Worm (Caenorhabditis elegans) whole organism, L3 larva: ENCODE data around the gene srx-56.

Source experiments
- R02D3.7 ChIP-seq: fragments of 150-350 bp; optimal IDR thresholded peaks from 2 replicates; lab custom pipeline; 2014; ENCODE audit warnings: missing biosample characterization, missing genetic modification characterization
- ZK546.5 ChIP-seq: sonication (generic microtip); optimal IDR thresholded peaks from 2 replicates; lab custom pipeline; 2017; ENCODE audit warnings: missing biosample characterization, missing genetic modification characterization
- aly-2 ChIP-seq: fragments of 150-350 bp; optimal IDR thresholded peaks from 2 replicates; lab custom pipeline; 2014; ENCODE audit warnings: missing biosample characterization, missing genetic modification characterization
- ceh-16 ChIP-seq: sonication (generic microtip); optimal IDR thresholded peaks from 2 replicates; lab custom pipeline; 2017; ENCODE audit warnings: missing biosample characterization, missing genetic modification characterization
- ceh-28 ChIP-seq: fragments of 150-350 bp; optimal IDR thresholded peaks from 2 replicates; lab custom pipeline; 2014; ENCODE audit warnings: missing biosample characterization, missing genetic modification reagents, missing genetic modification characterization
- ceh-82 ChIP-seq: fragments of 150-350 bp; optimal IDR thresholded peaks from 2 replicates; lab custom pipeline; 2014; ENCODE audit warnings: missing biosample characterization, missing genetic modification characterization
- ceh-9 ChIP-seq: sonication (generic microtip); optimal IDR thresholded peaks from 2 replicates; lab custom pipeline; 2018; ENCODE audit warnings: missing biosample characterization, missing genetic modification characterization
- egl-27 ChIP-seq: sonication (generic microtip); optimal IDR thresholded peaks from 4 replicates; lab custom pipeline; 2017; ENCODE audit warnings: missing biosample characterization, missing genetic modification reagents, missing genetic modification characterization
- egl-5 ChIP-seq: fragments of 150-350 bp; optimal IDR thresholded peaks from 2 replicates; lab custom pipeline; 2017; ENCODE audit warnings: missing biosample characterization, missing genetic modification reagents, missing genetic modification characterization, inconsistent platforms
- elt-2 ChIP-seq: sonication (generic microtip); optimal IDR thresholded peaks from 2 replicates; lab custom pipeline; 2016; ENCODE audit warnings: missing genetic modification reagents, mild to moderate bottlenecking, missing genetic modification characterization, missing compliant biosample characterization
- elt-3 ChIP-seq, 3 experiments: fragments of 150-350 bp in 1 of 3; sonication (generic microtip) in 2 of 3; optimal IDR thresholded peaks; 2 replicates in 2 of 3; 4 replicates in 1 of 3; lab custom pipeline; 2014 to 2017; ENCODE audit warnings: missing biosample characterization in 3 of 3, missing genetic modification characterization in 3 of 3
- fkh-2 ChIP-seq: fragments of 150-350 bp; optimal IDR thresholded peaks from 2 replicates; lab custom pipeline; 2014; ENCODE audit warnings: missing biosample characterization, missing genetic modification reagents, missing genetic modification characterization
- hmg-11 ChIP-seq: sonication (generic microtip); optimal IDR thresholded peaks from 2 replicates; lab custom pipeline; 2016; ENCODE audit warnings: missing genetic modification characterization, missing compliant biosample characterization
- jun-1 ChIP-seq: fragments of 150-350 bp; optimal IDR thresholded peaks from 2 replicates; lab custom pipeline; 2014; ENCODE audit warnings: missing biosample characterization, missing genetic modification reagents, missing genetic modification characterization
- lin-15B ChIP-seq: fragments of 150-350 bp; optimal IDR thresholded peaks from 2 replicates; lab custom pipeline; 2014; ENCODE audit warnings: missing biosample characterization, missing genetic modification characterization
- lin-39 ChIP-seq: fragments of 150-350 bp; optimal IDR thresholded peaks from 2 replicates; lab custom pipeline; 2018; ENCODE audit warnings: missing biosample characterization, missing genetic modification reagents, missing genetic modification characterization
- lsy-12 ChIP-seq: sonication (generic microtip); optimal IDR thresholded peaks from 2 replicates; lab custom pipeline; 2016; ENCODE audit warnings: mild to moderate bottlenecking, missing genetic modification characterization, missing compliant biosample characterization
- mdl-1 ChIP-seq: fragments of 150-350 bp; optimal IDR thresholded peaks from 2 replicates; lab custom pipeline; 2014; ENCODE audit warnings: missing biosample characterization, missing genetic modification characterization
- mml-1 ChIP-seq: fragments of 150-350 bp; sonication (generic microtip); optimal IDR thresholded peaks from 3 replicates; lab custom pipeline; 2014; ENCODE audit warnings: missing biosample characterization, missing genetic modification characterization
- nfya-1 ChIP-seq: sonication (generic microtip); optimal IDR thresholded peaks from 2 replicates; lab custom pipeline; 2017; ENCODE audit warnings: missing genetic modification characterization, mild to moderate bottlenecking, missing compliant biosample characterization, antibody characterized with exemption, moderate library complexity; ENCODE audit not compliant: insufficient read depth
- nhr-12 ChIP-seq: fragments of 150-350 bp; optimal IDR thresholded peaks from 2 replicates; lab custom pipeline; 2014; ENCODE audit warnings: missing biosample characterization, missing genetic modification characterization
- nhr-23 ChIP-seq: fragments of 150-350 bp; optimal IDR thresholded peaks from 2 replicates; lab custom pipeline; 2014; ENCODE audit warnings: missing biosample characterization, missing genetic modification reagents, missing genetic modification characterization
- nhr-25 ChIP-seq: sonication (generic microtip); optimal IDR thresholded peaks from 2 replicates; lab custom pipeline; 2017; ENCODE audit warnings: missing biosample characterization, missing genetic modification characterization
- nhr-28 ChIP-seq: fragments of 150-350 bp; optimal IDR thresholded peaks from 2 replicates; lab custom pipeline; 2014; ENCODE audit warnings: missing biosample characterization, missing genetic modification characterization
- nhr-43 ChIP-seq: sonication (generic microtip); optimal IDR thresholded peaks from 2 replicates; lab custom pipeline; 2016; ENCODE audit warnings: mild to moderate bottlenecking, missing genetic modification characterization, missing compliant biosample characterization; ENCODE audit not compliant: poor library complexity, severe bottlenecking
- nhr-76 ChIP-seq: fragments of 150-350 bp; sonication (generic microtip); optimal IDR thresholded peaks from 5 replicates; lab custom pipeline; 2014; ENCODE audit warnings: missing biosample characterization, missing genetic modification characterization
- pha-4 ChIP-seq: fragments of 150-350 bp; optimal IDR thresholded peaks from 2 replicates; lab custom pipeline; 2014; ENCODE audit warnings: missing biosample characterization, missing genetic modification reagents, missing genetic modification characterization
- sea-2 ChIP-seq: fragments of 150-350 bp; sonication (generic microtip); optimal IDR thresholded peaks from 4 replicates; lab custom pipeline; 2014; ENCODE audit warnings: missing biosample characterization, missing genetic modification reagents, missing genetic modification characterization
- snpc-4 ChIP-seq: fragments of 150-350 bp; optimal IDR thresholded peaks from 2 replicates; lab custom pipeline; 2014; ENCODE audit warnings: missing biosample characterization, missing genetic modification characterization
- tbx-2 ChIP-seq: sonication (generic microtip); optimal IDR thresholded peaks from 2 replicates; lab custom pipeline; 2016; ENCODE audit warnings: mild to moderate bottlenecking, missing genetic modification characterization, missing compliant biosample characterization
- unc-62 ChIP-seq: fragments of 150-350 bp; sonication (generic microtip); optimal IDR thresholded peaks from 4 replicates; lab custom pipeline; 2014; ENCODE audit warnings: missing biosample characterization, missing genetic modification reagents, missing genetic modification characterization
- zag-1 ChIP-seq: fragments of 150-350 bp; optimal IDR thresholded peaks from 2 replicates; lab custom pipeline; 2014; ENCODE audit warnings: missing biosample characterization, missing genetic modification characterization
- ztf-11 ChIP-seq: fragments of 150-350 bp; optimal IDR thresholded peaks from 2 replicates; lab custom pipeline; 2014; ENCODE audit warnings: missing biosample characterization, missing genetic modification characterization
- ztf-4 ChIP-seq: fragments of 150-350 bp; optimal IDR thresholded peaks from 2 replicates; lab custom pipeline; 2014; ENCODE audit warnings: missing biosample characterization, missing genetic modification characterization

The srx-56 gene

ce11 chrV:7379384-7379783, 5.2 kb downstream of the srx-56 start, which contains the start of gene srsx-24:
Gene srsx-24, minus strand, starts transcription at chrV:7379484.
- TF ChIP-seq unc-62 (GFP tag; lab: Kevin White, UChicago) (no peak), lsy-12 (tag; lab: Kevin White, UChicago) (no peak)

- TF ChIP-seq elt-2 (no peak), jun-1 (tag; lab: Kevin White, UChicago) (no peak), nfya-1 (no peak), unc-62 (GFP tag; lab: Kevin White, UChicago) (no peak), ZK546.5 (tag; lab: Kevin White, UChicago) (no peak), nhr-43 (tag; lab: Kevin White, UChicago) (no peak), aly-2 (tag; lab: Kevin White, UChicago) (no peak), egl-27 (tag; lab: Kevin White, UChicago) (no peak), sea-2 (GFP tag; lab: Kevin White, UChicago) (no peak), nhr-23 (tag; lab: Kevin White, UChicago) (no peak)
- TF ChIP-seq, all 47 proteins: peak for 0
These were observed 6.8 kb downstream of the srx-56 start, which contains the start of gene C03G6.17 for ce11 chrV:7381008-7381407. Gene C03G6.17, minus strand, starts transcription at chrV:7381108.

- TF ChIP-seq ceh-9 (tag; lab: Kevin White, UChicago) = no peak
- TF ChIP-seq pha-4 (tag; lab: Kevin White, UChicago) = peak; percentile 1
These were observed 11.9 kb downstream of the srx-56 start, which contains the start of gene srp-6 for ce11 chrV:7386052-7386573. Gene srp-6, minus strand, starts transcription at chrV:7386102.

ce11 chrV:7387755-7388154, 13.6 kb downstream of the srx-56 start, which contains the start of gene C02H6.3:
Gene C02H6.3, minus strand, starts transcription at chrV:7387855.
- TF ChIP-seq ztf-4 = no peak
- TF ChIP-seq nhr-43 (tag; lab: Kevin White, UChicago) = no peak
- TF ChIP-seq nhr-23 (tag; lab: Kevin White, UChicago) = no peak
- no peak for TF ChIP-seq mml-1 (tag; lab: Kevin White, UChicago)
- TF ChIP-seq lin-15B (tag; lab: Kevin White, UChicago) = no peak
- TF ChIP-seq hmg-11 = no peak
- TF ChIP-seq nhr-25 (tag; lab: Kevin White, UChicago) = no peak
- TF ChIP-seq nhr-76 = no peak
- TF ChIP-seq lin-39 (tag; lab: Kevin White, UChicago) = no peak
- no peak for TF ChIP-seq ceh-82 (tag; lab: Kevin White, UChicago)
- no peak for TF ChIP-seq ZK546.5 (tag; lab: Kevin White, UChicago)
- TF ChIP-seq R02D3.7 (tag; lab: Kevin White, UChicago) = no peak
- no peak for TF ChIP-seq nhr-12 (tag; lab: Kevin White, UChicago)
- TF ChIP-seq ztf-11 (tag; lab: Kevin White, UChicago) = no peak
- no peak for TF ChIP-seq nhr-28 (tag; lab: Kevin White, UChicago)

DNA sequence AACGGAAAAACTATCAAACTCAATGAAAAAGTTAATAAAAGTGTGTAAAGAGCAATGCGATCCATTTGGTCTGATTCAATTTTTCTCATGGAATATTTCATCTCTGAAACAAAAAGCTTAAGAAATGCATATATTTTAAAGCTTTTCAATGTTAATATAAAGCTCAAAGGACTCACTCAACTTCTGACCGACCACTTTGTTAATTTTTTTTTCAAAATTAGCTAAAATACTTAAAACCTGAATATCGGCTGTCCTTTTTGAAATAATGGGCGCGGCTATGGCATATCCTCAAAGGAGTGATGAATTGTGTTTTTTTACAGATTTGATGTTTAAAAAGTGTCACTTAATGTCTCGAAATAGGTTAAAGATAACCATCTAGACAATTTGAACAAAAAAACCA, 15.6 kb downstream of the srx-56 start, which contains the start of gene C02H6.1:
C02H6.1 (minus strand) TSS at position 101 of the 400 bp plus-strand sequence.
- TF ChIP-seq zag-1 (tag; lab: Kevin White, UChicago) (no peak), lin-15B (tag; lab: Kevin White, UChicago) (no peak), mdl-1 (tag; lab: Kevin White, UChicago) (no peak), egl-5 (tag; lab: Kevin White, UChicago) (no peak), hmg-11 (no peak), ceh-9 (tag; lab: Kevin White, UChicago) (no peak), snpc-4 (tag; lab: Kevin White, UChicago) (no peak), nhr-76 (no peak), ceh-28 (tag; lab: Kevin White, UChicago) (no peak), egl-27 (tag; lab: Kevin White, UChicago) (no peak), tbx-2 (no peak), ztf-11 (tag; lab: Kevin White, UChicago) (no peak), fkh-2 (tag; lab: Kevin White, UChicago) (no peak), nfya-1 (no peak), ceh-16 (no peak), ztf-4 (no peak), elt-3 (tag; optimal IDR thresholded peaks at IDR 0.05; lab: Kevin White, UChicago) (no peak)
